Fruit fly (Drosophila melanogaster): ENCODE measurements around the gene alpha-Man-Ib.

Gene alpha-Man-Ib

dm6 chr3R:29151621-29152092 is 39.0 kb upstream of the alpha-Man-Ib start, which contains the start of gene eIF2D (continued):
- TF ChIP-seq insv (GFP tag; optimal IDR thresholded peaks at IDR 0.05) (peak in 1 of 2 experiments; percentile 41), so (GFP tag; IDR thresholded peaks at IDR 0.05) (peak; percentile 58; the same call in 1 of the 3 replicates), br (optimal IDR thresholded peaks at IDR 0.05) (no peak), en (GFP tag; optimal IDR thresholded peaks at IDR 0.05) (no peak), her (GFP tag; optimal IDR thresholded peaks at IDR 0.05) (no peak), CG12391 (tag; optimal IDR thresholded peaks at IDR 0.05) (peak; percentile 71), kay (GFP tag; optimal IDR thresholded peaks at IDR 0.05) (no peak), CTCF (GFP tag; optimal IDR thresholded peaks at IDR 0.05) (no peak), kah (GFP tag; optimal IDR thresholded peaks at IDR 0.05) (peak; percentile 30), Dp (GFP tag; optimal IDR thresholded peaks at IDR 0.05) (peak; percentile 1), crc (GFP tag; optimal IDR thresholded peaks at IDR 0.05) (peak; percentile 36), CG17186 (GFP tag; optimal IDR thresholded peaks at IDR 0.05) (peak; percentile 12), nau (GFP tag; optimal IDR thresholded peaks at IDR 0.05) (no peak), tin (GFP tag; optimal IDR thresholded peaks at IDR 0.05) (peak; percentile 42), stwl (tag; optimal IDR thresholded peaks at IDR 0.05) (no peak), org-1 (GFP tag; optimal IDR thresholded peaks at IDR 0.05) (no peak), Pdp1 (GFP tag; optimal IDR thresholded peaks at IDR 0.05) (peak; percentile 29 to 45), ara (GFP tag; IDR thresholded peaks at IDR 0.05) (peak; percentile 70; the same call in 1 of the 2 replicates), Mrtf (GFP tag; IDR thresholded peaks at IDR 0.05) (peak; percentile 61; the same call in 1 of the 3 replicates), dimm (GFP tag; IDR thresholded peaks at IDR 0.05) (0 out of 2 replicates have a peak, but pooled peaks have one; percentile 14), Gsc (GFP tag; IDR thresholded peaks at IDR 0.05) (no peak), CG8924 (tag; optimal IDR thresholded peaks at IDR 0.05) (peak; percentile 67), lov (optimal IDR thresholded peaks at IDR 0.05) (no peak), lov (GFP tag; IDR thresholded peaks at IDR 0.05) (0 out of 3 replicates have a peak, but pooled peaks have one; percentile 4), Side (GFP tag; optimal IDR thresholded peaks at IDR 0.05) (peak; percentile 9), CG10147 (GFP tag; optimal IDR thresholded peaks at IDR 0.05) (peak; percentile 57), CG34224 (GFP tag; IDR thresholded peaks at IDR 0.05; ENCODE audit: partially characterized antibody) (no peak), shn (GFP tag; optimal IDR thresholded peaks at IDR 0.05) (no peak), CG6813 (GFP tag; optimal IDR thresholded peaks at IDR 0.05) (peak; percentile 59), CG30020 (tag; optimal IDR thresholded peaks at IDR 0.05) (peak; percentile 20), D (optimal IDR thresholded peaks at IDR 0.05) (no peak), D (GFP tag; optimal IDR thresholded peaks at IDR 0.05) (peak; percentile 46), zfh1 (GFP tag; IDR thresholded peaks at IDR 0.05) (peak; percentile 56; the same call in 2 of the 3 replicates), CG8765 (GFP tag; IDR thresholded peaks at IDR 0.05) (no peak), CG12104 (GFP tag; optimal IDR thresholded peaks at IDR 0.05) (peak; percentile 65), Hmx (GFP tag; optimal IDR thresholded peaks at IDR 0.05) (no peak), CG2678 (tag; optimal IDR thresholded peaks at IDR 0.05) (peak; percentile 74), Nf-YA (GFP tag; IDR thresholded peaks at IDR 0.05) (no peak), CG18011 (GFP tag; optimal IDR thresholded peaks at IDR 0.05) (peak; percentile 30), CG4360 (GFP tag; IDR thresholded peaks at IDR 0.05) (0 out of 2 replicates have a peak, but pooled peaks have one; percentile 34), CG10209 (GFP tag; optimal IDR thresholded peaks at IDR 0.05) (peak; percentile 23), Bteb2 (GFP tag; optimal IDR thresholded peaks at IDR 0.05) (peak; percentile 53), run (tag; optimal IDR thresholded peaks at IDR 0.05) (no peak), gcm (GFP tag; optimal IDR thresholded peaks at IDR 0.05) (peak; percentile 26), Bdp1 (GFP tag; optimal IDR thresholded peaks at IDR 0.05) (peak; percentile 20), CG16779 (GFP tag; IDR thresholded peaks at IDR 0.05) (0 out of 2 replicates have a peak, but pooled peaks have one; percentile 14), CG6683 (GFP tag; optimal IDR thresholded peaks at IDR 0.05) (peak; percentile 28), E2f1 (GFP tag; IDR thresholded peaks at IDR 0.05) (no peak), CG11696 (GFP tag; IDR thresholded peaks at IDR 0.05) (peak; percentile 47), gce (GFP tag; IDR thresholded peaks at IDR 0.05) (0 out of 3 replicates have a peak, but pooled peaks have one; percentile 9), CG13287 (GFP tag; IDR thresholded peaks at IDR 0.05; ENCODE audit: partially characterized antibody) (peak; percentile 39; the same call in 1 of the 2 replicates), dpn (GFP tag; optimal IDR thresholded peaks at IDR 0.05) (peak; percentile 29 to 50)
